Worm (Caenorhabditis elegans) whole organism, L1 larva: ENCODE data around the gene nep-16.
"Not testable (repeated sequence)": the region's sequence is repeated elsewhere in the genome, so short reads cannot be mapped to it uniquely, and the experiment has no call there.

Source experiments
- C34B4.2 ChIP-seq: sonication (generic microtip); optimal IDR thresholded peaks from 2 replicates; lab custom pipeline; 2017; ENCODE audit warnings: mild to moderate bottlenecking, missing genetic modification characterization, missing compliant biosample characterization
- F16B12.6 ChIP-seq: fragments of 150-350 bp; optimal IDR thresholded peaks from 2 replicates; lab custom pipeline; 2014; ENCODE audit warnings: missing biosample characterization, missing genetic modification characterization
- Y116A8C.19 ChIP-seq: sonication (generic microtip); optimal IDR thresholded peaks from 2 replicates; lab custom pipeline; 2016; ENCODE audit warnings: missing compliant biosample characterization, missing genetic modification characterization, borderline replicate concordance
- ama-1 ChIP-seq: fragments of 150-350 bp; optimal IDR thresholded peaks from 2 replicates; lab custom pipeline; 2014
- blmp-1 ChIP-seq: fragments of 150-350 bp; optimal IDR thresholded peaks from 2 replicates; lab custom pipeline; 2014; ENCODE audit warnings: missing biosample characterization, missing genetic modification characterization
- ceh-82 ChIP-seq, 3 experiments: fragments of 150-350 bp in 1 of 3; sonication (generic microtip) in 2 of 3; optimal IDR thresholded peaks; 2 replicates each; lab custom pipeline; 2014 to 2017; ENCODE audit warnings: missing biosample characterization in 3 of 3, missing genetic modification characterization in 3 of 3
- ceh-88 ChIP-seq: fragments of 200-800 bp; sonication (Bioruptor generic); IDR thresholded peaks from 2 replicates; pipeline ENCODE4 v1.3.6; 2022; ENCODE audit warnings: missing genetic modification characterization, missing compliant biosample characterization
- ceh-90 ChIP-seq: sonication (generic microtip); optimal IDR thresholded peaks from 2 replicates; lab custom pipeline; 2016; ENCODE audit warnings: missing genetic modification characterization, missing compliant biosample characterization
- dpl-1 ChIP-seq, 3 experiments: fragments of 150-350 bp in 2 of 3; sonication (generic microtip) in 1 of 3; optimal IDR thresholded peaks; 2 replicates each; lab custom pipeline; 2014 to 2017; ENCODE audit warnings: missing biosample characterization in 3 of 3, missing genetic modification characterization in 3 of 3, missing genetic modification reagents in 3 of 3
- efl-1 ChIP-seq, 4 experiments: fragments of 150-350 bp; optimal IDR thresholded peaks in 3 of 4; peaks in 1 of 4; 1 replicate in 1 of 4; 2 replicates in 3 of 4; lab custom pipeline; 2014; ENCODE audit warnings: missing biosample characterization in 2 of 4, missing genetic modification characterization in 2 of 4, missing genetic modification reagents in 2 of 4
- efl-3 ChIP-seq: fragments of 200-800 bp; sonication (Bioruptor generic); optimal IDR thresholded peaks from 2 replicates; lab custom pipeline; 2018; ENCODE audit warnings: mild to moderate bottlenecking, missing genetic modification characterization, missing compliant biosample characterization
- egl-13 ChIP-seq: sonication (generic microtip); optimal IDR thresholded peaks from 2 replicates; lab custom pipeline; 2016; ENCODE audit warnings: missing genotype, missing genetic modification reagents, missing genetic modification characterization, missing compliant biosample characterization
- fkh-4 ChIP-seq: sonication (generic microtip); optimal IDR thresholded peaks from 2 replicates; lab custom pipeline; 2016; ENCODE audit warnings: missing compliant biosample characterization, missing genetic modification characterization, borderline replicate concordance
- fkh-8 ChIP-seq: sonication (generic microtip); optimal IDR thresholded peaks from 2 replicates; lab custom pipeline; 2016; ENCODE audit warnings: mild to moderate bottlenecking, missing genetic modification characterization, missing compliant biosample characterization
- hlh-4 ChIP-seq: sonication (generic microtip); optimal IDR thresholded peaks from 2 replicates; lab custom pipeline; 2016; ENCODE audit warnings: mild to moderate bottlenecking, missing genetic modification characterization, missing compliant biosample characterization
- irx-1 ChIP-seq: sonication (generic microtip); optimal IDR thresholded peaks from 2 replicates; lab custom pipeline; 2016; ENCODE audit warnings: missing genetic modification characterization, missing compliant biosample characterization
- jun-1 ChIP-seq: fragments of 150-350 bp; optimal IDR thresholded peaks from 2 replicates; lab custom pipeline; 2014; ENCODE audit warnings: missing biosample characterization, missing genetic modification reagents, missing genetic modification characterization
- lin-15B ChIP-seq: fragments of 150-350 bp; sonication (generic microtip); optimal IDR thresholded peaks from 3 replicates; lab custom pipeline; 2014; ENCODE audit warnings: missing biosample characterization, missing genetic modification characterization
- lin-35 ChIP-seq, 2 experiments: fragments of 150-350 bp; optimal IDR thresholded peaks; 2 replicates each; lab custom pipeline; 2014; ENCODE audit warnings: missing biosample characterization in 2 of 2, missing genetic modification characterization in 2 of 2, missing genetic modification reagents in 2 of 2
- lin-39 ChIP-seq: fragments of 150-350 bp; optimal IDR thresholded peaks from 2 replicates; lab custom pipeline; 2014; ENCODE audit warnings: missing biosample characterization, missing genetic modification reagents, missing genetic modification characterization
- lir-3 ChIP-seq: sonication (generic microtip); optimal IDR thresholded peaks from 2 replicates; lab custom pipeline; 2016; ENCODE audit warnings: mild to moderate bottlenecking, missing genetic modification characterization, moderate library complexity, missing compliant biosample characterization; ENCODE audit not compliant: poor library complexity
- lsy-2 ChIP-seq, 2 experiments: fragments of 150-350 bp; optimal IDR thresholded peaks; 2 replicates each; lab custom pipeline; 2014; ENCODE audit warnings: missing biosample characterization in 2 of 2, missing genetic modification characterization in 2 of 2
- mdl-1 ChIP-seq, 2 experiments: fragments of 150-350 bp; optimal IDR thresholded peaks; 2 replicates each; lab custom pipeline; 2014 to 2017; ENCODE audit warnings: missing biosample characterization in 2 of 2, missing genetic modification characterization in 2 of 2, inconsistent platforms in 1 of 2
- mep-1 ChIP-seq: fragments of 150-350 bp; optimal IDR thresholded peaks from 2 replicates; lab custom pipeline; 2014; ENCODE audit warnings: missing biosample characterization, missing genetic modification characterization
- nhr-19 ChIP-seq: fragments of 200-800 bp; sonication (Bioruptor generic); conservative IDR thresholded peaks from 2 replicates; pipeline ENCODE4 v1.3.6; 2022; ENCODE audit warnings: missing genetic modification characterization, missing compliant biosample characterization
- nhr-20 ChIP-seq: sonication (generic microtip); optimal IDR thresholded peaks from 2 replicates; lab custom pipeline; 2016; ENCODE audit warnings: mild to moderate bottlenecking, missing genetic modification characterization, missing compliant biosample characterization
- nhr-47 ChIP-seq: sonication (generic microtip); optimal IDR thresholded peaks from 2 replicates; lab custom pipeline; 2016; ENCODE audit warnings: mild to moderate bottlenecking, missing genetic modification characterization, moderate library complexity, missing compliant biosample characterization
- nhr-71 ChIP-seq: sonication (generic microtip); optimal IDR thresholded peaks from 2 replicates; lab custom pipeline; 2016; ENCODE audit warnings: mild to moderate bottlenecking, missing genetic modification characterization, moderate library complexity, missing compliant biosample characterization
- nhr-76 ChIP-seq: sonication (generic microtip); optimal IDR thresholded peaks from 2 replicates; lab custom pipeline; 2017; ENCODE audit warnings: missing biosample characterization, missing genetic modification characterization
- nhr-90 ChIP-seq: sonication (generic microtip); optimal IDR thresholded peaks from 2 replicates; lab custom pipeline; 2016; ENCODE audit warnings: mild to moderate bottlenecking, missing genetic modification characterization, missing compliant biosample characterization; ENCODE audit not compliant: poor library complexity
- pax-3 ChIP-seq: fragments of 200-800 bp; sonication (Bioruptor generic); optimal IDR thresholded peaks from 2 replicates; lab custom pipeline; 2018; ENCODE audit warnings: mild to moderate bottlenecking, missing genetic modification characterization, moderate library complexity, missing compliant biosample characterization
- pqm-1 ChIP-seq: sonication (generic microtip); optimal IDR thresholded peaks from 3 replicates; lab custom pipeline; 2017; ENCODE audit warnings: missing biosample characterization, missing genetic modification characterization
- rnt-1 ChIP-seq: sonication (generic microtip); optimal IDR thresholded peaks from 2 replicates; lab custom pipeline; 2016; ENCODE audit warnings: mild to moderate bottlenecking, missing genetic modification characterization, moderate library complexity, missing compliant biosample characterization
- skn-1 ChIP-seq: fragments of 150-350 bp; optimal IDR thresholded peaks from 2 replicates; lab custom pipeline; 2014; ENCODE audit warnings: missing biosample characterization, missing genetic modification characterization
- snu-23 ChIP-seq: sonication (generic microtip); optimal IDR thresholded peaks from 2 replicates; lab custom pipeline; 2016; ENCODE audit warnings: missing genetic modification characterization, missing compliant biosample characterization
- sox-4 ChIP-seq: sonication (generic microtip); optimal IDR thresholded peaks from 2 replicates; lab custom pipeline; 2016; ENCODE audit warnings: missing genetic modification characterization, missing compliant biosample characterization
- sptf-1 ChIP-seq: fragments of 150-350 bp; optimal IDR thresholded peaks from 2 replicates; lab custom pipeline; 2014; ENCODE audit warnings: missing biosample characterization, missing genetic modification characterization
- sup-37 ChIP-seq: fragments of 200-800 bp; sonication (Bioruptor generic); optimal IDR thresholded peaks from 2 replicates; lab custom pipeline; 2018; ENCODE audit warnings: mild to moderate bottlenecking, missing genetic modification characterization, missing compliant biosample characterization
- swsn-7 ChIP-seq: sonication (generic microtip); optimal IDR thresholded peaks from 2 replicates; lab custom pipeline; 2016; ENCODE audit warnings: missing genetic modification characterization, missing compliant biosample characterization
- tbx-2 ChIP-seq: sonication (generic microtip); optimal IDR thresholded peaks from 2 replicates; lab custom pipeline; 2016; ENCODE audit warnings: missing genetic modification characterization, missing compliant biosample characterization
- unc-130 ChIP-seq: fragments of 150-350 bp; optimal IDR thresholded peaks from 2 replicates; lab custom pipeline; 2017; ENCODE audit warnings: missing biosample characterization, missing genetic modification characterization, inconsistent platforms
- unc-86 ChIP-seq: sonication (generic microtip); optimal IDR thresholded peaks from 2 replicates; lab custom pipeline; 2016; ENCODE audit warnings: missing genetic modification characterization, missing compliant biosample characterization
- ztf-11 ChIP-seq, 2 experiments: sonication (generic microtip); optimal IDR thresholded peaks; 2 replicates each; lab custom pipeline; 2016 to 2017; ENCODE audit warnings: missing genetic modification characterization in 2 of 2, missing biosample characterization in 1 of 2, missing compliant biosample characterization in 1 of 2
- ztf-4 ChIP-seq: fragments of 150-350 bp; optimal IDR thresholded peaks from 2 replicates; lab custom pipeline; 2014; ENCODE audit warnings: missing biosample characterization, missing genetic modification characterization

The nep-16 gene

DNA sequence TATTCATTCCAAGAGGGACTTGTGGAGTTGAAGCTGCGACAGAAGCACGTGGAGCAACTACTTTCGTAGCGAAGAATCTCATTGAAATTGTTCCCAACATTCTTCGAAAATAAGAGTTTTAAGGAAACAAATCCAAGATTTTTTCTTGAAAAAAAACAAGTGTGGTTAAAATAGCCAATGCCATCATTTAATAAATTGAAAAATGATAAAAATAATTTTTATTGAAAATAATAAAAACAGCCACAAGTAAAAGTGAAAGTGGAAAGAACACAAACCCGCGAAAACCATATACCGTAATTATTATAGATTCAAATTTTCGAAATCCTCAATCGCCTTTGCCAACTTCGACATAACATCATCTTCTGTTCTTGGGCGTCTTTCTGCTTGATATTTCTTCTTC lies 4.5 kb upstream of the nep-16 start, which contains the start of gene hmg-5:
Gene hmg-5, minus strand, starts transcription at position 101 of the 400 bp plus-strand sequence.
- no peak for TF ChIP-seq sptf-1 (tag; lab: Kevin White, UChicago)

DNA sequence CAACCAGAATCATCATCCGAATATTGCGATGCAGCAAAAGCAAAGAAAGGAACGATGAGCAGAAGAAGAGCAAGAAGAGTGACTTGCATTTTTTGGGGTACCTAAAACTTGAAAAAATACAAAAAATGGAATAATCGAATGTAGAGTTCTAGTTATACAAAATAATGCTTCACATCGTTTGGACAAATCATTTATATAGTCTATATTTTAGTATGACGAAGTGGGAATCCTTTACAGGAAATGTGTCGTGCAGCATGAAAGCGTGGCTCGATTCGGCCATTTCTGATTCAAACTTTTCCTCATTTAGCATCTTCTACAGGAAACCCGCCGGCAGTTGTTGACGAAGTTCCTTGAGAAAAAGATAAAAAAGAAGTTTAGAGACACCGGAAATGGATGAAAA lies 1.3 kb upstream of the nep-16 start, which contains the start of gene nlp-20:
Gene nlp-20, minus strand, starts transcription at position 101 of the 400 bp plus-strand sequence.
- TF ChIP-seq ztf-4 (tag; lab: Kevin White, UChicago): no peak
- no peak for TF ChIP-seq efl-3
- TF ChIP-seq lin-39: no peak
- no peak for TF ChIP-seq rnt-1
- no peak for TF ChIP-seq lin-15B (tag; lab: Kevin White, UChicago)
- no peak for TF ChIP-seq fkh-8 (tag; lab: Kevin White, UChicago)
- TF ChIP-seq efl-1 (optimal IDR thresholded peaks at IDR 0.05; lab: Kevin White, UChicago): no peak
- no peak for TF ChIP-seq efl-1 (GFP tag; optimal IDR thresholded peaks at IDR 0.05 in 1 of 2; lab: Kevin White, UChicago)
- TF ChIP-seq unc-130 (tag; lab: Kevin White, UChicago): no peak
- TF ChIP-seq fkh-4 (tag; lab: Kevin White, UChicago): no peak
- TF ChIP-seq lin-35 (GFP tag; optimal IDR thresholded peaks at IDR 0.05; lab: Kevin White, UChicago): no peak
- no peak for TF ChIP-seq mdl-1 (tag; optimal IDR thresholded peaks at IDR 0.05; lab: Kevin White, UChicago)
- TF ChIP-seq ceh-90: no peak
- TF ChIP-seq pax-3 (tag; lab: Kevin White, UChicago): no peak
- no peak for TF ChIP-seq swsn-7
- TF ChIP-seq Y116A8C.19 (tag; lab: Kevin White, UChicago): no peak

DNA sequence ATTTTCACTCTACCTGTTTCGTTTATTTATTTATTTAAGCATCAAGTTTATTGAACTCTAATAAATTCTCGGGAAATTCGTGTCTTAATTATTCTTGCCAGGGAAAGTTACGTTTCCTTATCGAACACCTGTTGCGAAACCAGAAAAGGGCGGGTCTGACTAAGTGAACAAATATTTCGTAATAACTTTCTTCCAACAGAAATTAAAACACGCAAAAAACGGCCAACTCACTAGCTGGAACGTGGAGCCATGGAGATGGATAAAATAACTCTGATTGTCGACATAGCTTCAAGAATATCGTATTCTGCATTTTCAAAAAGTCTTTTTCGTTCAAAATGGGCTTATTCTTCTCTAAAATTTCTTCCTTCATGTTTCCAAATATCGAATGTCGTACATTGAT lies 7.1 kb downstream of the nep-16 start, which contains the start of gene warf-1:
Gene warf-1, plus strand, starts transcription at position 209 of the 400 bp plus-strand sequence.
- TF ChIP-seq nhr-76 (tag; lab: Kevin White, UChicago); sup-37 (GFP tag; lab: Kevin White, UChicago); lir-3 (tag; lab: Kevin White, UChicago): not testable (repeated sequence)

DNA sequence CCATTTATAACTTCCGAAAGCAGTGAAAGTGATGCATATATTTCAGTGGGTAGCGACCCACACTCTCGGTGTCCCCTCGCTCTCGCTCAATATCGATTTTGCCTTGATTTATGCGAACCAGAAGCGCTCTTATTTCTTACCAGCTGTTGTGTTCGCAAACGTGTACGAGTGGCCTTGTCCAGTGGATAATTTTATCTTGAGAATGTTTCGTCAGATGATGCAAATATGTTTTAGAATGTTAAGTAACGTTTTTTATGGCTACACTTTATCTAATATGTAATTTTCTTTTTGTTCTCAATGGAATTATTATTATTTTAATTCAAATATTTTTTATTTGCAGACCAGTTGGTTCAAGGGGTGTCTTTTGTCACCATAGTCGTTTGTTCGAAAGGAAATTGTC lies 8.6 kb downstream of the nep-16 start, which contains the start of gene plp-1:
Gene plp-1, plus strand, starts transcription at position 341 of the 400 bp plus-strand sequence.
- TF ChIP-seq jun-1 (no peak), blmp-1 (tag; lab: Kevin White, UChicago) (peak; percentile 17), mep-1 (tag; lab: Kevin White, UChicago) (peak; percentile 19)

DNA sequence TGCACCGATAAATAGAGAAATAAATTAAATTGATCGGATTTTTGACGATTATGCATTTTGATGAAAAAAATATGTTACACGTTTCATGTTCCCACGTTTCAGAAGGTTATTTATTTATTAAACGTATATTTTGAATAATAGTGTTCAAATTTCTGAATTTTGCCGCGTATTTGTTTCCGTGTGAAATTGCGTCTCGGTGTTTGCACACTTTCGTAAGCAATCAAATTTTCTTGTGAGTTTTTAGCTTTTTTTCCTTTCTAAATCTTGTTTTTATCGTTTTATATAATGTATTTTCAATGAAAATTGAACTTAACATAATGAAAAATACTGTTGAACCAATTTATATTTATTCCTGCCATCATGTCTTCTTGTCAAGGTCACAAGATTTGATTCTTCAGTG lies 9.1 kb downstream of the nep-16 start, which contains the start of gene F45E4.6:
Gene F45E4.6, minus strand, starts transcription at position 14 of the 400 bp plus-strand sequence.
- TF ChIP-seq nhr-19 (peak; percentile 22; the same call in 1 of the 2 replicates), lin-15B (tag; lab: Kevin White, UChicago) (peak; percentile 13), nhr-20 (tag; lab: Kevin White, UChicago) (peak; percentile 53), C34B4.2 (tag; lab: Kevin White, UChicago) (no peak), egl-13 (tag; lab: Kevin White, UChicago) (peak; percentile 13), F16B12.6 (tag; lab: Kevin White, UChicago) (peak; percentile 86), snu-23 (GFP tag; lab: Kevin White, UChicago) (peak; percentile 54), pqm-1 (tag; lab: Kevin White, UChicago) (no peak), ceh-82 (tag; optimal IDR thresholded peaks at IDR 0.05; lab: Kevin White, UChicago) (peak in 2 of 3 experiments; percentile 34 to 45), unc-86 (tag; lab: Kevin White, UChicago) (peak; percentile 22), ceh-88 (GFP tag; lab: Robert Waterston, UW) (no peak), mep-1 (tag; lab: Kevin White, UChicago) (peak; percentile 68), hlh-4 (tag; lab: Kevin White, UChicago) (no peak), efl-1 (optimal IDR thresholded peaks at IDR 0.05; lab: Kevin White, UChicago) (peak; percentile 93 to 94), efl-1 (GFP tag; optimal IDR thresholded peaks at IDR 0.05 in 1 of 2; lab: Kevin White, UChicago) (peak; percentile 94 to 99), sox-4 (tag; lab: Kevin White, UChicago) (no peak), tbx-2 (tag; lab: Kevin White, UChicago) (peak; percentile 38), nhr-90 (peak; percentile 44), ama-1 (lab: Kevin White, UChicago) (no peak), nhr-47 (tag; lab: Kevin White, UChicago) (peak; percentile 59), irx-1 (peak; percentile 36), dpl-1 (GFP tag; optimal IDR thresholded peaks at IDR 0.05; lab: Kevin White, UChicago) (peak; percentile 87 to 94 (median 91)), jun-1 (no peak), skn-1 (peak; percentile 4), nhr-71 (peak; percentile 53), lsy-2 (tag; optimal IDR thresholded peaks at IDR 0.05; lab: Kevin White, UChicago) (peak; percentile 60 to 72), swsn-7 (peak; percentile 54), ceh-90 (no peak), ztf-11 (tag; optimal IDR thresholded peaks at IDR 0.05; lab: Kevin White, UChicago) (no peak)
